Worm (Caenorhabditis elegans) whole organism, young adult: Measurements from ENCODE around the gene sru-11.

Experiments used
- B0336.3 ChIP-seq: fragments of 200-800 bp; sonication (Bioruptor generic); IDR thresholded peaks from 2 replicates; pipeline ENCODE4 v1.3.6; 2022; ENCODE audit warnings: missing genetic modification characterization, missing compliant biosample characterization
- C17E4.6 ChIP-seq: fragments of 200-800 bp; sonication (Bioruptor generic); IDR thresholded peaks from 2 replicates; pipeline ENCODE4 v1.3.6; 2022; ENCODE audit warnings: missing genetic modification reagents, missing genetic modification characterization, missing compliant biosample characterization
- F37B4.10 ChIP-seq: fragments of 200-800 bp; sonication (Bioruptor generic); IDR thresholded peaks from 2 replicates; pipeline ENCODE4 v1.3.6; 2022; ENCODE audit warnings: missing genetic modification characterization, missing compliant biosample characterization
- T07F8.4 ChIP-seq: sonication (generic microtip); optimal IDR thresholded peaks from 2 replicates; lab custom pipeline; 2016; ENCODE audit warnings: mild to moderate bottlenecking, missing genetic modification characterization, moderate library complexity, missing compliant biosample characterization
- Y67H2A.10 ChIP-seq: fragments of 200-800 bp; sonication (Bioruptor generic); conservative IDR thresholded peaks from 2 replicates; pipeline ENCODE4 v1.3.6; 2022; ENCODE audit warnings: missing genetic modification reagents, missing genetic modification characterization, missing compliant biosample characterization
- aptf-2 ChIP-seq: fragments of 200-800 bp; sonication (Bioruptor generic); conservative IDR thresholded peaks from 2 replicates; pipeline ENCODE4 v1.3.6; 2022; ENCODE audit warnings: missing genetic modification reagents, missing genetic modification characterization, missing compliant biosample characterization
- athp-1 ChIP-seq: sonication (generic microtip); optimal IDR thresholded peaks from 2 replicates; lab custom pipeline; 2017; ENCODE audit warnings: mild to moderate bottlenecking, missing genetic modification characterization, missing compliant biosample characterization
- attf-3 ChIP-seq: fragments of 200-800 bp; sonication (Bioruptor generic); conservative IDR thresholded peaks from 2 replicates; pipeline ENCODE4 v1.3.6; 2022; ENCODE audit warnings: missing genetic modification reagents, missing genetic modification characterization, missing compliant biosample characterization
- attf-6 ChIP-seq: fragments of 200-800 bp; sonication (Bioruptor generic); IDR thresholded peaks from 2 replicates; pipeline ENCODE4 v1.3.6; 2022; ENCODE audit warnings: missing genetic modification reagents, missing genetic modification characterization, missing compliant biosample characterization
- bed-1 ChIP-seq: fragments of 200-800 bp; sonication (Bioruptor generic); IDR thresholded peaks from 2 replicates; pipeline ENCODE4 v1.3.6; 2022; ENCODE audit warnings: missing genetic modification reagents, missing genetic modification characterization, missing compliant biosample characterization
- ceh-58 ChIP-seq: fragments of 200-800 bp; sonication (Bioruptor generic); IDR thresholded peaks from 2 replicates; pipeline ENCODE4 v1.3.6; 2022; ENCODE audit warnings: missing genetic modification characterization, missing compliant biosample characterization
- ceh-79 ChIP-seq: sonication (generic microtip); optimal IDR thresholded peaks from 2 replicates; lab custom pipeline; 2017; ENCODE audit warnings: mild to moderate bottlenecking, missing genetic modification characterization, missing compliant biosample characterization
- chd-7 ChIP-seq: sonication (generic microtip); optimal IDR thresholded peaks from 2 replicates; lab custom pipeline; 2016; ENCODE audit warnings: mild to moderate bottlenecking, missing genetic modification characterization, moderate library complexity, missing compliant biosample characterization
- dox-1 ChIP-seq: fragments of 200-800 bp; sonication (Bioruptor generic); IDR thresholded peaks from 2 replicates; pipeline ENCODE4 v1.3.6; 2022; ENCODE audit warnings: missing genetic modification reagents, missing genetic modification characterization, missing compliant biosample characterization
- hlh-12 ChIP-seq: sonication (generic microtip); optimal IDR thresholded peaks from 2 replicates; lab custom pipeline; 2016; ENCODE audit warnings: missing genetic modification characterization, missing compliant biosample characterization
- hmg-1.2 ChIP-seq: fragments of 200-800 bp; sonication (Bioruptor generic); IDR thresholded peaks from 2 replicates; pipeline ENCODE4 v1.3.6; 2022; ENCODE audit warnings: missing genetic modification reagents, missing genetic modification characterization, missing compliant biosample characterization
- hmg-20 ChIP-seq: fragments of 200-800 bp; sonication (Bioruptor generic); IDR thresholded peaks from 2 replicates; pipeline ENCODE4 v1.3.6; 2022; ENCODE audit warnings: missing genetic modification reagents, missing genetic modification characterization, missing compliant biosample characterization
- hsf-1 ChIP-seq: fragments of 200-800 bp; sonication (Bioruptor generic); IDR thresholded peaks from 2 replicates; pipeline ENCODE4 v1.3.6; 2022; ENCODE audit warnings: missing genetic modification reagents, missing genetic modification characterization, missing compliant biosample characterization
- lin-35 ChIP-seq, 3 experiments: fragments of 150-350 bp in 2 of 3; sonication (generic microtip) in 1 of 3; optimal IDR thresholded peaks; 2 replicates each; lab custom pipeline; 2014 to 2018; ENCODE audit warnings: missing biosample characterization in 3 of 3, missing genetic modification characterization in 3 of 3, missing genetic modification reagents in 3 of 3
- lsl-1 ChIP-seq: fragments of 200-800 bp; sonication (Bioruptor generic); optimal IDR thresholded peaks from 2 replicates; lab custom pipeline; 2018; ENCODE audit warnings: mild to moderate bottlenecking, missing genetic modification characterization, moderate library complexity, missing compliant biosample characterization
- lsy-27 ChIP-seq: sonication (generic microtip); optimal IDR thresholded peaks from 2 replicates; lab custom pipeline; 2017; ENCODE audit warnings: missing genetic modification characterization, mild to moderate bottlenecking, missing compliant biosample characterization, antibody characterized with exemption, missing genotype, borderline replicate concordance; ENCODE audit not compliant: insufficient read depth
- madf-6 ChIP-seq: fragments of 200-800 bp; sonication (Bioruptor generic); IDR thresholded peaks from 2 replicates; pipeline ENCODE4 v1.3.6; 2022; ENCODE audit warnings: missing genetic modification reagents, missing genetic modification characterization, missing compliant biosample characterization
- mcd-1 ChIP-seq: fragments of 200-800 bp; sonication (Bioruptor generic); IDR thresholded peaks from 2 replicates; pipeline ENCODE4 v1.3.6; 2022; ENCODE audit warnings: missing genetic modification reagents, missing genetic modification characterization, missing compliant biosample characterization
- nfyb-1 ChIP-seq: fragments of 200-800 bp; sonication (Bioruptor generic); IDR thresholded peaks from 2 replicates; pipeline ENCODE4 v1.3.6; 2022; ENCODE audit warnings: missing genetic modification reagents, missing genetic modification characterization, missing compliant biosample characterization
- nhr-120 ChIP-seq: fragments of 200-800 bp; sonication (Bioruptor generic); IDR thresholded peaks from 2 replicates; pipeline ENCODE4 v1.3.6; 2022; ENCODE audit warnings: missing genetic modification characterization, missing compliant biosample characterization
- rcor-1 ChIP-seq: fragments of 200-800 bp; sonication (Bioruptor generic); IDR thresholded peaks from 2 replicates; pipeline ENCODE4 v1.3.6; 2022; ENCODE audit warnings: missing genetic modification reagents, missing genetic modification characterization, missing compliant biosample characterization
- repo-1 ChIP-seq: sonication (generic microtip); optimal IDR thresholded peaks from 2 replicates; lab custom pipeline; 2017; ENCODE audit warnings: mild to moderate bottlenecking, missing genetic modification characterization, missing compliant biosample characterization
- snpc-1.1 ChIP-seq: sonication (generic microtip); optimal IDR thresholded peaks from 2 replicates; lab custom pipeline; 2017; ENCODE audit warnings: missing genetic modification characterization, mild to moderate bottlenecking, missing compliant biosample characterization, antibody characterized with exemption, moderate library complexity, missing genotype, missing genetic modification reagents; ENCODE audit not compliant: insufficient read depth
- snpc-1.3 ChIP-seq: sonication (generic microtip); optimal IDR thresholded peaks from 2 replicates; lab custom pipeline; 2017; ENCODE audit warnings: missing genetic modification characterization, mild to moderate bottlenecking, missing compliant biosample characterization, antibody characterized with exemption, moderate library complexity, missing genotype, missing genetic modification reagents; ENCODE audit not compliant: insufficient read depth
- snpc-4 ChIP-seq, 5 experiments: fragments of 150-350 bp in 1 of 5; sonication (generic microtip) in 4 of 5; optimal IDR thresholded peaks; 2 replicates each; lab custom pipeline; 2014 to 2018; ENCODE audit warnings: missing genetic modification characterization in 5 of 5, missing biosample characterization in 3 of 5, antibody characterized with exemption in 2 of 5, mild to moderate bottlenecking in 2 of 5, missing compliant biosample characterization in 2 of 5, missing genotype in 2 of 5, moderate library complexity in 2 of 5, missing genetic modification reagents in 1 of 5
- ztf-18 ChIP-seq: sonication (generic microtip); optimal IDR thresholded peaks from 2 replicates; lab custom pipeline; 2016; ENCODE audit warnings: missing genotype, mild to moderate bottlenecking, missing genetic modification characterization, missing compliant biosample characterization
- ztf-3 ChIP-seq: fragments of 200-800 bp; sonication (Bioruptor generic); optimal IDR thresholded peaks from 2 replicates; lab custom pipeline; 2018; ENCODE audit warnings: mild to moderate bottlenecking, missing genetic modification characterization, missing compliant biosample characterization

Gene sru-11

ce11 chrIV:13588544-13589043, 3.8 kb downstream of the sru-11 start, which contains the start of gene sru-9:
sru-9 (plus strand) TSS chrIV:13588993.
- TF ChIP-seq snpc-4 (GFP tag; optimal IDR thresholded peaks at IDR 0.05; lab: Kevin White, UChicago) (peak; percentile 39), snpc-4 (tag; optimal IDR thresholded peaks at IDR 0.05; lab: Kevin White, UChicago) (peak in 3 of 4 experiments; percentile 35 to 90 (median 78)), attf-6 (GFP tag; lab: Robert Waterston, UW) (peak; percentile 82), hmg-1.2 (GFP tag; lab: Robert Waterston, UW) (peak; percentile 65), snpc-1.1 (peak; percentile 25)

ce11 chrIV:13591645-13592044, 6.9 kb downstream of the sru-11 start, which contains the start of gene tsp-5:
tsp-5 (minus strand) TSS chrIV:13591745.
- TF ChIP-seq attf-3 (GFP tag; lab: Robert Waterston, UW) (no peak), chd-7 (tag; lab: Kevin White, UChicago) (no peak), ceh-79 (tag; lab: Kevin White, UChicago) (no peak), ztf-18 (tag; lab: Kevin White, UChicago) (no peak), T07F8.4 (no peak), Y67H2A.10 (GFP tag; lab: Robert Waterston, UW) (no peak), attf-6 (GFP tag; lab: Robert Waterston, UW) (no peak), lsl-1 (GFP tag; lab: Kevin White, UChicago) (no peak), mcd-1 (no peak), repo-1 (tag; lab: Kevin White, UChicago) (no peak), dox-1 (no peak), hsf-1 (GFP tag; lab: Robert Waterston, UW) (no peak), ztf-3 (GFP tag; lab: Kevin White, UChicago) (no peak), athp-1 (tag; lab: Kevin White, UChicago) (no peak), nhr-120 (GFP tag; lab: Robert Waterston, UW) (no peak), snpc-1.1 (no peak)
- TF ChIP-seq, all 124 proteins: peak for 0

- no peak for TF ChIP-seq bed-1 (GFP tag; lab: Robert Waterston, UW)
- TF ChIP-seq lsy-27 (tag; lab: Kevin White, UChicago): no peak
- TF ChIP-seq aptf-2 (GFP tag; lab: Robert Waterston, UW): no peak
- TF ChIP-seq madf-6 (GFP tag; lab: Robert Waterston, UW): no peak
- TF ChIP-seq snpc-1.3 (tag; lab: Kevin White, UChicago): no peak
- no peak for TF ChIP-seq nfyb-1 (GFP tag; lab: Robert Waterston, UW)
- no peak for TF ChIP-seq B0336.3 (GFP tag; lab: Robert Waterston, UW)
- no peak for TF ChIP-seq hmg-20
- TF ChIP-seq ceh-58 (GFP tag; lab: Robert Waterston, UW): no peak
- TF ChIP-seq rcor-1 (GFP tag; lab: Robert Waterston, UW): no peak
- no peak for TF ChIP-seq lin-35 (GFP tag; optimal IDR thresholded peaks at IDR 0.05; lab: Kevin White, UChicago)
- TF ChIP-seq C17E4.6 (GFP tag; lab: Robert Waterston, UW): no peak
- no peak for TF ChIP-seq snpc-4 (GFP tag; optimal IDR thresholded peaks at IDR 0.05; lab: Kevin White, UChicago)
- TF ChIP-seq snpc-4 (tag; optimal IDR thresholded peaks at IDR 0.05; lab: Kevin White, UChicago): no peak
- TF ChIP-seq nhr-120 (GFP tag; lab: Robert Waterston, UW): no peak
- no peak for TF ChIP-seq hlh-12 (tag; lab: Kevin White, UChicago)
- no peak for TF ChIP-seq F37B4.10 (GFP tag; lab: Robert Waterston, UW)
Observed at ce11 chrIV:13593351-13593750, 8.6 kb downstream of the sru-11 start, which contains the start of gene Y45F10B.3. Y45F10B.3 (plus strand) TSS chrIV:13593651.
